Fruit fly (Drosophila melanogaster) Kc167 (cell line): ENCODE results near the gene CG13623.

Source experiments
- h ChIP-seq: fragments of >200 bp; optimal IDR thresholded peaks from 3 replicates; lab custom pipeline; 2018; ENCODE audit warnings: missing external identifiers
- insv ChIP-seq: fragments of >200 bp; optimal IDR thresholded peaks from 3 replicates; lab custom pipeline; 2018; ENCODE audit warnings: missing external identifiers
- psq ChIP-seq: fragments of >200 bp; optimal IDR thresholded peaks from 2 replicates; lab custom pipeline; 2017; ENCODE audit warnings: missing external identifiers
- ttk ChIP-seq: sonication (Bioruptor generic); optimal IDR thresholded peaks from 2 replicates; lab custom pipeline; 2017; ENCODE audit warnings: missing external identifiers

DNA sequence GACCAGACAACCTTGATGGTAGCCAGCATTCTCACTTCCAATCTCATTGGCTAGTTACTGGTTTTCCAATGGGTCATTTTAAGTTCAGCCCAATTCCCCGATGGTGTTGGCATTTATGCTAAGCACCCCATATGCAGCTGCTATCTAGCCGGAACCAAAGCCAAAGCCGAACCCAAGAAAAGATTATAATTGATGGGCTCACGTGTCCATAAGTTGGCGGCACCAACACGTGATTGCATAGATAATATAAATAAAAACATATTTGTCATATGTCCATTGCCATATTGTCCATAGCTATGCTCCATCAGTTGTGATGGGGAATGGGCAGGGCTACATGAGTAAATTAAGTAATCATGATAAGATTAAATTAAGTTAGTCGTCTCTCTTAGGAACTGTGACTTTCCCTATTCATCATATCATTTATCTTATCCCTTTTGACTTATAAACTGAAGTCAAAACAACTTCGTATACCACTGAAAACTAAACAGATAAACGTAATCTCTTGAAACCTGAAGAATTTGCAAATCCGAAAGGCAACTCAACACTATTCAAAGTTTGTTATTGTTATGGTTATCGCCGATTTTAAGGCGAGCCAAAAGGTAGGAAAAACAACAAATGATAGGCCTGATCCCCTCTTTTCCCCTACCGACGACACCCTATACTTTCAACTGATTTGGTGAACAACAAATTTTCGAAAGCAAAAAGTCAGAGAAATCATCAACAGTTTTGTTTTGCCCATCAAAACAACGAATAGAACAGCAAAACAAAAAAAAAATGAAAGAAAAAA is 32.9 kb upstream of the CG13623 start:
- TF ChIP-seq psq (lab: Kevin White, UChicago) = no peak
- TF ChIP-seq h = no peak
- TF ChIP-seq insv = no peak
- TF ChIP-seq ttk (lab: Kevin White, UChicago) = no peak
